Worm (Caenorhabditis elegans): ENCODE data around the gene msp-64.

- no peak for TF ChIP-seq dao-5 (tag; optimal IDR thresholded peaks at IDR 0.05)
- TF ChIP-seq him-1 (tag; optimal IDR thresholded peaks at IDR 0.05) = no peak
- no peak for TF ChIP-seq W03F9.2 (tag; optimal IDR thresholded peaks at IDR 0.05)
Observed at ce11 chrII:5799553-5799952, 10.6 kb downstream of the msp-64 start, which contains the start of gene K05F1.8.

All from whole organism, L4/young adult.